Worm (Caenorhabditis elegans) whole organism, L4/young adult: ENCODE measurements around the gene R03H10.6.

ENCODE experiments used
- W03F9.2 ChIP-seq: fragments of 150-350 bp; optimal IDR thresholded peaks from 2 replicates; lab custom pipeline; 2014; ENCODE audit warnings: missing biosample characterization, missing genetic modification characterization
- dao-5 ChIP-seq: sonication (generic microtip); optimal IDR thresholded peaks from 2 replicates; lab custom pipeline; 2016; ENCODE audit warnings: missing genotype, missing genetic modification characterization, moderate library complexity, missing compliant biosample characterization
- him-1 ChIP-seq: sonication (generic microtip); optimal IDR thresholded peaks from 2 replicates; lab custom pipeline; 2016; ENCODE audit warnings: missing genotype, missing genetic modification reagents, missing genetic modification characterization, missing compliant biosample characterization

- TF ChIP-seq him-1: no peak
- TF ChIP-seq W03F9.2 (tag; lab: Kevin White, UChicago): no peak
- TF ChIP-seq dao-5 (tag; lab: Kevin White, UChicago): no peak
These were observed 20.8 kb upstream of the R03H10.6 start, which contains the start of gene mth-2 for ce11 chrII:4194127-4194526.
